Fruit fly (Drosophila melanogaster) whole organism, wandering third instar larva: ENCODE data around the gene MED17.

Experiments used
- Abd-B ChIP-seq: fragments of >200 bp; optimal IDR thresholded peaks from 2 replicates; lab custom pipeline; 2017; ENCODE audit warnings: missing biosample characterization, missing genetic modification characterization
- CG32264 ChIP-seq: fragments of 200-800 bp; sonication (Bioruptor generic); optimal IDR thresholded peaks from 2 replicates; lab custom pipeline; 2016; ENCODE audit warnings: missing biosample characterization, missing genetic modification characterization
- CG9705 ChIP-seq: fragments of 200-800 bp; sonication (Bioruptor generic); optimal IDR thresholded peaks from 2 replicates; lab custom pipeline; 2018; ENCODE audit warnings: missing biosample characterization, mild to moderate bottlenecking, missing genetic modification characterization
- CrebA ChIP-seq: fragments of 200-800 bp; sonication (Bioruptor generic); optimal IDR thresholded peaks from 2 replicates; lab custom pipeline; 2016; ENCODE audit warnings: missing biosample characterization, mild to moderate bottlenecking, missing genetic modification characterization, borderline replicate concordance
- Dfd ChIP-seq: fragments of >200 bp; optimal IDR thresholded peaks from 2 replicates; lab custom pipeline; 2017; ENCODE audit warnings: missing biosample characterization, missing genetic modification characterization
- Dif ChIP-seq: fragments of 200-275, 200-300 bp; sonication (Bioruptor generic); optimal IDR thresholded peaks from 2 replicates; lab custom pipeline; 2018; ENCODE audit warnings: missing biosample characterization, missing genetic modification characterization; ENCODE audit not compliant: partially characterized antibody
- GATAd ChIP-seq: sonication (Bioruptor generic); optimal IDR thresholded peaks from 2 replicates; lab custom pipeline; 2016; ENCODE audit warnings: missing biosample characterization, missing genetic modification characterization
- HLH106 ChIP-seq: fragments of 200-800 bp; optimal IDR thresholded peaks from 3 replicates; lab custom pipeline; 2019; ENCODE audit warnings: missing biosample characterization, mild to moderate bottlenecking, missing genetic modification characterization, moderate library complexity
- Hnf4 ChIP-seq: fragments of 200-800 bp; sonication (Bioruptor generic); optimal IDR thresholded peaks from 2 replicates; lab custom pipeline; 2016; ENCODE audit warnings: missing biosample characterization, mild to moderate bottlenecking, missing genetic modification characterization
- Hr78 ChIP-seq: fragments of >200 bp; optimal IDR thresholded peaks from 2 replicates; lab custom pipeline; 2017; ENCODE audit warnings: missing biosample characterization, missing genetic modification characterization
- Hr83 ChIP-seq: fragments of 200-300 bp; sonication (Bioruptor generic); optimal IDR thresholded peaks from 2 replicates; lab custom pipeline; 2016; ENCODE audit warnings: missing biosample characterization, mild to moderate bottlenecking, missing genetic modification characterization, moderate library complexity; ENCODE audit not compliant: poor library complexity, severe bottlenecking
- Jra ChIP-seq: sonication (Bioruptor generic); optimal IDR thresholded peaks from 2 replicates; lab custom pipeline; 2016; ENCODE audit warnings: missing biosample characterization, missing genetic modification characterization
- Mio ChIP-seq: sonication (Bioruptor generic); optimal IDR thresholded peaks from 2 replicates; lab custom pipeline; 2016; ENCODE audit warnings: missing biosample characterization, missing genetic modification characterization
- Myc ChIP-seq: fragments of >200 bp; optimal IDR thresholded peaks from 2 replicates; lab custom pipeline; 2017
- N ChIP-seq: fragments of >200 bp; optimal IDR thresholded peaks from 2 replicates; lab custom pipeline; 2018; ENCODE audit warnings: missing biosample characterization, missing external identifiers, missing genetic modification characterization
- OdsH ChIP-seq: fragments of 200-800 bp; sonication (Bioruptor generic); optimal IDR thresholded peaks from 2 replicates; lab custom pipeline; 2016; ENCODE audit warnings: missing biosample characterization, mild to moderate bottlenecking, missing genetic modification characterization
- Rel ChIP-seq, 2 experiments: fragments of 200-800 bp; sonication (Bioruptor generic) in 1 of 2; optimal IDR thresholded peaks; 2 replicates in 1 of 2; 3 replicates in 1 of 2; lab custom pipeline; 2016 to 2019; ENCODE audit warnings: mild to moderate bottlenecking in 2 of 2, missing biosample characterization in 2 of 2, missing genetic modification characterization in 2 of 2, moderate library complexity in 1 of 2
- Sp1 ChIP-seq: fragments of 200-800 bp; sonication (Bioruptor generic); optimal IDR thresholded peaks from 3 replicates; lab custom pipeline; 2019; ENCODE audit warnings: missing biosample characterization, mild to moderate bottlenecking, missing genetic modification characterization, moderate library complexity
- Vsx2 ChIP-seq: fragments of 200-300, 225-300 bp; sonication (Bioruptor generic); optimal IDR thresholded peaks from 2 replicates; lab custom pipeline; 2018; ENCODE audit warnings: missing biosample characterization, missing genetic modification characterization; ENCODE audit not compliant: partially characterized antibody
- br ChIP-seq: fragments of 200-800 bp; sonication (Bioruptor generic); optimal IDR thresholded peaks from 2 replicates; lab custom pipeline; 2016; ENCODE audit warnings: missing biosample characterization, missing genetic modification characterization
- brk ChIP-seq: fragments of 200-800 bp; sonication (Bioruptor generic); optimal IDR thresholded peaks from 2 replicates; lab custom pipeline; 2016; ENCODE audit warnings: missing biosample characterization, mild to moderate bottlenecking, missing genetic modification characterization
- dl ChIP-seq, 2 experiments: fragments of 175-275, 200-275 bp in 1 of 2; fragments of 200-275 bp in 1 of 2; sonication (Bioruptor generic); optimal IDR thresholded peaks; lab custom pipeline; 2018; ENCODE audit warnings: mild to moderate bottlenecking in 2 of 2, missing biosample characterization in 2 of 2, missing genetic modification characterization in 2 of 2, moderate library complexity in 2 of 2; ENCODE audit not compliant: partially characterized antibody in 2 of 2, insufficient read depth in 1 of 2
- dmrt93B ChIP-seq: fragments of 200-800 bp; sonication (Bioruptor generic); optimal IDR thresholded peaks from 2 replicates; lab custom pipeline; 2018; ENCODE audit warnings: missing biosample characterization, mild to moderate bottlenecking, missing genetic modification characterization
- dsf ChIP-seq: sonication (Bioruptor generic); optimal IDR thresholded peaks from 2 replicates; lab custom pipeline; 2016; ENCODE audit warnings: missing biosample characterization, missing genetic modification characterization, borderline replicate concordance
- ey ChIP-seq: fragments of 200-800 bp; sonication (Bioruptor generic); optimal IDR thresholded peaks from 2 replicates; lab custom pipeline; 2016; ENCODE audit warnings: missing biosample characterization, missing genetic modification characterization
- foxo ChIP-seq, 2 experiments: fragments of 200-800 bp; sonication (Bioruptor generic); optimal IDR thresholded peaks; 2 replicates in 1 of 2; 3 replicates in 1 of 2; lab custom pipeline; 2016 to 2017; ENCODE audit warnings: missing biosample characterization in 2 of 2, missing genetic modification characterization in 2 of 2
- fru ChIP-seq: fragments of 200-800 bp; sonication (Bioruptor generic); optimal IDR thresholded peaks from 3 replicates; lab custom pipeline; 2016; ENCODE audit warnings: missing biosample characterization, mild to moderate bottlenecking, missing genetic modification characterization
- h ChIP-seq: fragments of 200-800 bp; sonication (Bioruptor generic); optimal IDR thresholded peaks from 3 replicates; lab custom pipeline; 2016; ENCODE audit warnings: missing biosample characterization, mild to moderate bottlenecking, missing genetic modification characterization
- jim ChIP-seq: fragments of 175-275, 200-325 bp; sonication (Bioruptor generic); optimal IDR thresholded peaks from 2 replicates; lab custom pipeline; 2016; ENCODE audit warnings: missing biosample characterization, mild to moderate bottlenecking, missing genetic modification characterization
- lola ChIP-seq: fragments of >200 bp; optimal IDR thresholded peaks from 2 replicates; lab custom pipeline; 2017; ENCODE audit warnings: missing biosample characterization, missing genetic modification characterization
- pan ChIP-seq: fragments of >200 bp; optimal IDR thresholded peaks from 2 replicates; lab custom pipeline; 2017
- psq ChIP-seq: fragments of 200-800 bp; sonication (Bioruptor generic); optimal IDR thresholded peaks from 3 replicates; lab custom pipeline; 2017; ENCODE audit warnings: missing biosample characterization, mild to moderate bottlenecking, missing genetic modification characterization, moderate library complexity
- rgr ChIP-seq: fragments of 200-800 bp; sonication (Bioruptor generic); optimal IDR thresholded peaks from 3 replicates; lab custom pipeline; 2016; ENCODE audit warnings: missing biosample characterization, mild to moderate bottlenecking, missing genetic modification characterization
- sage ChIP-seq: fragments of 200-800 bp; sonication (Bioruptor generic); optimal IDR thresholded peaks from 2 replicates; lab custom pipeline; 2016; ENCODE audit warnings: missing biosample characterization, mild to moderate bottlenecking, missing genetic modification characterization
- sv ChIP-seq: fragments of 200-800 bp; sonication (Bioruptor generic); optimal IDR thresholded peaks from 3 replicates; lab custom pipeline; 2016; ENCODE audit warnings: missing biosample characterization, missing genetic modification characterization
- tai ChIP-seq: sonication (Bioruptor generic); optimal IDR thresholded peaks from 2 replicates; lab custom pipeline; 2016; ENCODE audit warnings: missing biosample characterization, missing genetic modification characterization
- usp ChIP-seq: fragments of >200 bp; optimal IDR thresholded peaks from 2 replicates; lab custom pipeline; 2017; ENCODE audit warnings: missing biosample characterization, missing genetic modification characterization
- woc ChIP-seq: sonication (Bioruptor generic); optimal IDR thresholded peaks from 2 replicates; lab custom pipeline; 2016; ENCODE audit warnings: missing biosample characterization, mild to moderate bottlenecking, missing genetic modification characterization

MED17 gene

DNA sequence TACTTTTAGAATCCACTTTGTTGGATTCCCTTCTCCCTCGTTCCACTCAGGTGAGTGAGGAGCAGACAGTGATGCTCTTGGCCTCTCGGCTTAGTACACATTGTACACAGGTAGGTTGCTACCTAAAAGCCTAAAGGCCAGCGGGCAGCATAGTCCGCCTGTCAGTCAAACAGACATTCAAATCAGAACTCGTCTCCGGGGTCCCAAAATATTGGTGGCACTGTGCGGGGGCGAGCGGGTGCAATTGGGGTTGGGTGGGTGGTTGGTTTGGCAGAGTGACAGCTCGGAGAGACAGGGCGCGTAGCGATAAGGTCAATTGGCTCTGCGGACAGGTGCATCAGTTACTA lies 8.9 kb downstream of the MED17 start:
- TF ChIP-seq h (GFP tag; lab: Kevin White, UChicago) (no peak), woc (peak; percentile 34)
- TF ChIP-seq, all 38 proteins: peak for 1

DNA sequence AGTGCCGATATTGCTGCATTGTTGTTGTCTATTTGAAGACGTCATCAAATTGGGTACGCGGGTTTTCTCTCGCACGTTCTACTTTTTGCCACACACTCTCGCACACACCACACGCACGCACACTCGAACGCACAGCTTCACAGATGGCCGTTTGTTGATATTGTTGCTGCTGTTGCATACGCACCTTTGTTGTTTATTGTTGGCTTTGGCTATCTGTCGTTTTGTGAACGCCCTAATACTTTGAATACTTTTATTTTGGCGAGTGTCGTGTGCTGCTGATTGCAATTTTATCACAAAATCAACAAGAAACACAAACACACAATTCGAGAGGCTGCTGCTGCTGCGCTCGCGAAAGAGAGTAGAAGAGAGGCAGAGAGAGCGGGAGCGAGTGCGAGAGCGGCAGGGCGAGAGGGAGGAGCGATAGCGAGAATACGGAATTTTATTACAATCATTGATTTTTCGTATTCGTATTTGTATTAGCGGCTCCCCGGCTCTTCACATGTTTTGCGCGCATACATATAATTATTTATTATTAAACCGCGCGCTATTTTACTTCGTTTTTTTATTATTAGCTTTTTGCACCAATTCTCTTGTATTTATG lies 9.7 kb downstream of the MED17 start:
- no peak for TF ChIP-seq GATAd (GFP tag; lab: Kevin White, UChicago)
- no peak for TF ChIP-seq dmrt93B (GFP tag; lab: Kevin White, UChicago)
- no peak for TF ChIP-seq Myc (lab: Kevin White, UChicago)
- TF ChIP-seq Mio (GFP tag; lab: Kevin White, UChicago), result no peak
- peak; percentile 38 for TF ChIP-seq Hnf4 (GFP tag; lab: Kevin White, UChicago)
- TF ChIP-seq br (GFP tag; lab: Kevin White, UChicago), result peak; percentile 57
- no peak for TF ChIP-seq woc
- peak; percentile 80 for TF ChIP-seq h (GFP tag; lab: Kevin White, UChicago)
- peak; percentile 99 for TF ChIP-seq Dif
- TF ChIP-seq lola, result no peak
- TF ChIP-seq dl (GFP tag; optimal IDR thresholded peaks at IDR 0.05; lab: Kevin White, UChicago; ENCODE audit: insufficient read depth in 1 of 2, partially characterized antibody in 2 of 2), result peak; percentile 95 to 98
- peak; percentile 63 for TF ChIP-seq Jra (GFP tag; lab: Kevin White, UChicago)
- peak; percentile 66 for TF ChIP-seq fru (GFP tag; lab: Kevin White, UChicago)
- peak; percentile 10 for TF ChIP-seq HLH106 (tag; lab: Kevin White, UChicago)
- no peak for TF ChIP-seq CG9705 (GFP tag; lab: Kevin White, UChicago)
- TF ChIP-seq psq (GFP tag; lab: Kevin White, UChicago), result no peak
- no peak for TF ChIP-seq sv
- TF ChIP-seq jim (GFP tag; lab: Kevin White, UChicago), result no peak
- TF ChIP-seq tai (GFP tag; lab: Kevin White, UChicago), result no peak
- no peak for TF ChIP-seq Abd-B (GFP tag; lab: Kevin White, UChicago)
- peak; percentile 65 for TF ChIP-seq sage (GFP tag; lab: Kevin White, UChicago)
- peak; percentile 63 for TF ChIP-seq rgr
- peak; percentile 52 for TF ChIP-seq OdsH
- no peak for TF ChIP-seq Dfd
- no peak for TF ChIP-seq ey (GFP tag; lab: Kevin White, UChicago)
- TF ChIP-seq usp (GFP tag; lab: Kevin White, UChicago), result no peak
- peak; percentile 69 for TF ChIP-seq Hr83
- TF ChIP-seq Rel (GFP tag; optimal IDR thresholded peaks at IDR 0.05; lab: Kevin White, UChicago), result peak; percentile 80
- TF ChIP-seq Rel (tag; optimal IDR thresholded peaks at IDR 0.05; lab: Kevin White, UChicago), result no peak
- peak; percentile 64 for TF ChIP-seq dsf (GFP tag; lab: Kevin White, UChicago)
- no peak for TF ChIP-seq Hr78 (GFP tag; lab: Kevin White, UChicago)
- TF ChIP-seq brk (GFP tag; lab: Kevin White, UChicago), result peak; percentile 83
- TF ChIP-seq Vsx2 (GFP tag; lab: Kevin White, UChicago), result peak; percentile 96
- peak; percentile 54 for TF ChIP-seq Sp1 (GFP tag; lab: Kevin White, UChicago)
- TF ChIP-seq N (GFP tag; lab: Kevin White, UChicago), result peak; percentile 28
- no peak for TF ChIP-seq CrebA (GFP tag; lab: Kevin White, UChicago)
- peak; percentile 37 to 76 for TF ChIP-seq foxo (GFP tag; optimal IDR thresholded peaks at IDR 0.05; lab: Kevin White, UChicago)
- no peak for TF ChIP-seq pan
- TF ChIP-seq CG32264, result peak; percentile 8
- TF ChIP-seq, all 38 proteins: peak for 20
